Fruit fly (Drosophila melanogaster) Kc167 (cell line): ENCODE results near the gene Jon65Ai.

Experiments used
- Myc ChIP-seq: fragments of >200 bp; optimal IDR thresholded peaks from 2 replicates; lab custom pipeline; 2017; ENCODE audit warnings: missing external identifiers
- Sin3A ChIP-seq: fragments of >200 bp; optimal IDR thresholded peaks from 2 replicates; lab custom pipeline; 2018; ENCODE audit warnings: missing external identifiers
- h ChIP-seq: fragments of >200 bp; optimal IDR thresholded peaks from 3 replicates; lab custom pipeline; 2018; ENCODE audit warnings: missing external identifiers
- insv ChIP-seq: fragments of >200 bp; optimal IDR thresholded peaks from 3 replicates; lab custom pipeline; 2018; ENCODE audit warnings: missing external identifiers
- psq ChIP-seq: fragments of >200 bp; optimal IDR thresholded peaks from 2 replicates; lab custom pipeline; 2017; ENCODE audit warnings: missing external identifiers
- ttk ChIP-seq: sonication (Bioruptor generic); optimal IDR thresholded peaks from 2 replicates; lab custom pipeline; 2017; ENCODE audit warnings: missing external identifiers

DNA sequence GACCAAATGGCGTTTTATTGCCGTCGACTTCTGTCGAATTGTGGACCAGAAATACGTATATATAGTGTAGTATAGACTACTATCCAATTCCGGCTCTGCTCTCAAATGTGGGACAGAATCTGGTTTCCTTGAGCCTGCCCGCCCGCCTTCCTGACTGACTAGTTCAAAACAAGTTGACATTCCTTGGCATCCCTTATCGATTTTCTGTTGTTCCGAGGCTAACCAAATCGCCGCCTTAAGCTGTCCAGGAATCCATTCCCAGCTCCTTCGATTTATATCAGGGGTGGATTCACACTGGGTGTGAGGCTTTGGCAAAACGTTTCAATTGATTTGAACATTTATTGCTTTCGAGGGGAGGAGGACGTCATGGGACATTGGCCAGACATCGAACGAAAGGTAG is 41.3 kb downstream of the Jon65Ai start:
- no peak for TF ChIP-seq psq (lab: Kevin White, UChicago)
- no peak for TF ChIP-seq insv (lab: Kevin White, UChicago)
- TF ChIP-seq Myc = no peak
- TF ChIP-seq ttk = no peak
- no peak for TF ChIP-seq Sin3A (lab: Kevin White, UChicago)
- TF ChIP-seq h (lab: Kevin White, UChicago) = no peak
